Fruit fly (Drosophila melanogaster) whole organism, pupa: ENCODE measurements around the gene Lcp65Ag1.
A peak's percentile ranks its signal among the peaks of the same experiment; 100 is the strongest.

ENCODE experiments used
- CG10348 ChIP-seq: fragments of 200-800 bp; sonication (Bioruptor generic); IDR thresholded peaks from 2 replicates; pipeline ENCODE4 v1.3.6; 2022; ENCODE audit warnings: missing biosample characterization, missing genetic modification characterization
- CG12605 ChIP-seq: fragments of 200-800 bp; sonication (Bioruptor generic); IDR thresholded peaks from 2 replicates; pipeline ENCODE4 v1.3.6; 2022; ENCODE audit warnings: missing biosample characterization, missing genetic modification characterization
- CG13204 ChIP-seq: fragments of 200-800 bp; sonication (Bioruptor generic); optimal IDR thresholded peaks from 2 replicates; lab custom pipeline; 2018; ENCODE audit warnings: missing biosample characterization, mild to moderate bottlenecking, missing genetic modification characterization, moderate library complexity
- CG14655 ChIP-seq: fragments of 200-800 bp; sonication (Bioruptor generic); optimal IDR thresholded peaks from 3 replicates; lab custom pipeline; 2017; ENCODE audit warnings: mild to moderate bottlenecking, missing biosample characterization, missing genetic modification reagents, missing genetic modification characterization
- CG15710 ChIP-seq: fragments of 200-800 bp; sonication (Bioruptor generic); optimal IDR thresholded peaks from 2 replicates; lab custom pipeline; 2018; ENCODE audit warnings: missing biosample characterization, mild to moderate bottlenecking, missing genetic modification characterization, moderate library complexity
- CG17806 ChIP-seq: fragments of 200-800 bp; sonication (Bioruptor generic); optimal IDR thresholded peaks from 2 replicates; lab custom pipeline; 2018; ENCODE audit warnings: missing biosample characterization, mild to moderate bottlenecking, missing genetic modification characterization, moderate library complexity
- CG32121 ChIP-seq: fragments of 200-800 bp; sonication (Bioruptor generic); IDR thresholded peaks from 2 replicates; pipeline ENCODE4 v1.3.6; 2022; ENCODE audit warnings: missing biosample characterization, missing genetic modification characterization
- CG34367 ChIP-seq: fragments of 200-800 bp; sonication (Bioruptor generic); optimal IDR thresholded peaks from 2 replicates; lab custom pipeline; 2018; ENCODE audit warnings: missing biosample characterization, mild to moderate bottlenecking, missing genetic modification characterization
- CG4496 ChIP-seq: fragments of 200-800 bp; sonication (Bioruptor generic); IDR thresholded peaks from 3 replicates; pipeline ENCODE4 v1.3.6; 2022; ENCODE audit warnings: missing biosample characterization, missing genetic modification characterization
- CG8159 ChIP-seq: fragments of 200-800 bp; sonication (Bioruptor generic); optimal IDR thresholded peaks from 3 replicates; lab custom pipeline; 2018; ENCODE audit warnings: missing biosample characterization, mild to moderate bottlenecking, missing genetic modification characterization, moderate library complexity
- CG8301 ChIP-seq: fragments of 200-800 bp; sonication (Bioruptor generic); optimal IDR thresholded peaks from 2 replicates; lab custom pipeline; 2018; ENCODE audit warnings: missing biosample characterization, mild to moderate bottlenecking, missing genetic modification characterization
- CG9948 ChIP-seq: fragments of 200-800 bp; sonication (Bioruptor generic); optimal IDR thresholded peaks from 2 replicates; lab custom pipeline; 2018; ENCODE audit warnings: missing biosample characterization, mild to moderate bottlenecking, missing genetic modification characterization, moderate library complexity
- D1 ChIP-seq: fragments of 200-800 bp; sonication (Bioruptor generic); optimal IDR thresholded peaks from 2 replicates; lab custom pipeline; 2018; ENCODE audit warnings: missing biosample characterization, mild to moderate bottlenecking, missing genetic modification characterization, moderate library complexity
- EcR ChIP-seq: fragments of 200-800 bp; sonication (Bioruptor generic); optimal IDR thresholded peaks from 3 replicates; lab custom pipeline; 2019; ENCODE audit warnings: missing biosample characterization, missing genetic modification characterization, mild to moderate bottlenecking, moderate library complexity, missing genetic modification reagents
- Ets98B ChIP-seq: fragments of 200-800 bp; sonication (Bioruptor generic); IDR thresholded peaks from 2 replicates; pipeline ENCODE4 v1.3.6; 2022; ENCODE audit warnings: missing biosample characterization, missing genetic modification characterization
- Pif1A ChIP-seq: fragments of 200-800 bp; sonication (Bioruptor generic); optimal IDR thresholded peaks from 3 replicates; lab custom pipeline; 2016; ENCODE audit warnings: missing biosample characterization, missing genetic modification characterization
- Pif1B ChIP-seq: fragments of 200-800 bp; sonication (Bioruptor generic); optimal IDR thresholded peaks from 3 replicates; lab custom pipeline; 2016; ENCODE audit warnings: missing biosample characterization, missing genetic modification characterization
- Snoo ChIP-seq: fragments of 200-800 bp; sonication (Bioruptor generic); optimal IDR thresholded peaks from 3 replicates; lab custom pipeline; 2017; ENCODE audit warnings: missing biosample characterization, mild to moderate bottlenecking, missing genetic modification characterization, inconsistent platforms
- fd96Ca ChIP-seq: fragments of 200-800 bp; sonication (Bioruptor generic); IDR thresholded peaks from 3 replicates; pipeline ENCODE4 v1.3.6; 2022; ENCODE audit warnings: missing biosample characterization, missing genetic modification characterization
- gl ChIP-seq: fragments of 200-800 bp; sonication (Bioruptor generic); optimal IDR thresholded peaks from 2 replicates; lab custom pipeline; 2018; ENCODE audit warnings: missing biosample characterization, mild to moderate bottlenecking, missing genetic modification characterization
- rn ChIP-seq: fragments of 200-800 bp; sonication (Bioruptor generic); IDR thresholded peaks from 2 replicates; pipeline ENCODE4 v1.3.6; 2022; ENCODE audit warnings: missing biosample characterization, missing genetic modification characterization

The Lcp65Ag1 gene

dm6 chr3L:6103658-6104057 lies 31.4 kb downstream of the Lcp65Ag1 start:
- TF ChIP-seq fd96Ca (GFP tag; lab: Robert Waterston, UW) (no peak), D1 (tag; lab: Kevin White, UChicago) (no peak), CG14655 (GFP tag; lab: Kevin White, UChicago) (no peak)

DNA sequence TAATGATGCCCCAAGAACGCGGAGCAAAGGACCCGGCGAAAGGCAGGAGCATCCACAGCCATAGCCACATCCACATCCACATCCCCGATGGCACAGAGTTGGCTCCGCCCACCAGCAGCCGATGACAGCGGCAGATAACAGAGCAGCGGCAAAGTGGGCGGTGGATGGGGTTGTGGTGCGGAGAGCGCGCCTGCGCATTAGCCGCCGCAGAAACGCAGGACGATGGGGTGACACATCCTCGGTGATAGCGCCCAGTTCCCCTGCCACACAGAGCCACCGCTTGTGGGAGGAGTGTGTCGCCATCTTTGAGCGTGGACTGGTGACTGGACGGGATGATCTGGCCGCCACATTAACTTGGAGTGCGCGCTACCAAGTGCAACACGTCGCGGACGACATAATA lies 37.8 kb downstream of the Lcp65Ag1 start, which contains the start of gene Ets65A:
Gene Ets65A, plus strand, starts transcription at position 348 of the 400 bp plus-strand sequence.
- TF ChIP-seq CG15710 (no peak), CG12605 (no peak), rn (GFP tag; lab: Robert Waterston, UW) (no peak), gl (no peak), Ets98B (GFP tag; lab: Robert Waterston, UW) (no peak), D1 (tag; lab: Kevin White, UChicago) (no peak), CG9948 (no peak), CG13204 (GFP tag; lab: Kevin White, UChicago) (no peak), CG32121 (GFP tag; lab: Robert Waterston, UW) (no peak), CG17806 (tag; lab: Kevin White, UChicago) (no peak), Pif1A (GFP tag; lab: Kevin White, UChicago) (no peak), EcR (GFP tag; lab: Kevin White, UChicago) (no peak), CG14655 (GFP tag; lab: Kevin White, UChicago) (no peak), CG8301 (tag; lab: Kevin White, UChicago) (no peak), fd96Ca (GFP tag; lab: Robert Waterston, UW) (no peak)

DNA sequence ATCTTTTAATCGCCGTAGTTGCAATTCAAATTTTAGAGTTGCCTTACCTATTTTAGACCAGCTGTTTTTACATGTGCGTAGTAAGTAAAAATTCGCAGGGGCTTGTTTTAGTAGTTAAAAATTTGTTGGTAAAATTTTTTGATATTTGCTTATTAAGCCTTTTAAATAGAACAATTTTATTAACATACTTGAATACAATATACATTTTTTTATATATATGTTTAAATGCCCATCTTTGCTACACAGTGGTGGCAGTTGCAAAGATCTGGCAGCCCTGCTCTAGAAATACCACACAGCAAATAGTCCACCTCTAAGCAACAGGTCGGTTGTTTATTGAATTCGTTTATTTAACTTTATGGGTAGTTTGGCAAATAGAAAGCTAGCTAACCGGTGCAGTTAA lies 40.4 kb downstream of the Lcp65Ag1 start, which contains the start of the genes CG10467 and loj:
Gene CG10467, minus strand, starts transcription at position 51 of the 400 bp plus-strand sequence.
Gene loj, plus strand, starts transcription at position 291 of the 400 bp plus-strand sequence.
- peak; percentile 87 for TF ChIP-seq CG10348 (GFP tag; lab: Robert Waterston, UW)
- peak; percentile 94 for TF ChIP-seq CG9948
- TF ChIP-seq CG12605, result peak; percentile 81
- TF ChIP-seq CG32121 (GFP tag; lab: Robert Waterston, UW), result peak; percentile 86
- TF ChIP-seq CG13204 (GFP tag; lab: Kevin White, UChicago), result no peak
- TF ChIP-seq CG34367 (tag; lab: Kevin White, UChicago), result peak; percentile 85
- TF ChIP-seq D1 (tag; lab: Kevin White, UChicago), result peak; percentile 78
- TF ChIP-seq CG4496 (GFP tag; lab: Robert Waterston, UW), result peak; percentile 96
- peak; percentile 87 for TF ChIP-seq fd96Ca (GFP tag; lab: Robert Waterston, UW)
- peak; percentile 72 for TF ChIP-seq Pif1B (GFP tag; lab: Kevin White, UChicago)
- peak; percentile 74 for TF ChIP-seq Pif1A (GFP tag; lab: Kevin White, UChicago)
- TF ChIP-seq CG8301 (tag; lab: Kevin White, UChicago), result peak; percentile 82
- TF ChIP-seq Ets98B (GFP tag; lab: Robert Waterston, UW), result peak; percentile 88
- peak; percentile 94 for TF ChIP-seq CG17806 (tag; lab: Kevin White, UChicago)
- peak; percentile 88 for TF ChIP-seq CG14655 (GFP tag; lab: Kevin White, UChicago)
- peak; percentile 88 for TF ChIP-seq CG15710
- TF ChIP-seq EcR (GFP tag; lab: Kevin White, UChicago), result no peak
- TF ChIP-seq gl, result peak; percentile 37
- peak; percentile 95 for TF ChIP-seq rn (GFP tag; lab: Robert Waterston, UW)
- TF ChIP-seq Snoo, result peak; percentile 86
- peak; percentile 91 for TF ChIP-seq CG8159 (tag; lab: Kevin White, UChicago)
- TF ChIP-seq, all 21 proteins: peak for 19

DNA sequence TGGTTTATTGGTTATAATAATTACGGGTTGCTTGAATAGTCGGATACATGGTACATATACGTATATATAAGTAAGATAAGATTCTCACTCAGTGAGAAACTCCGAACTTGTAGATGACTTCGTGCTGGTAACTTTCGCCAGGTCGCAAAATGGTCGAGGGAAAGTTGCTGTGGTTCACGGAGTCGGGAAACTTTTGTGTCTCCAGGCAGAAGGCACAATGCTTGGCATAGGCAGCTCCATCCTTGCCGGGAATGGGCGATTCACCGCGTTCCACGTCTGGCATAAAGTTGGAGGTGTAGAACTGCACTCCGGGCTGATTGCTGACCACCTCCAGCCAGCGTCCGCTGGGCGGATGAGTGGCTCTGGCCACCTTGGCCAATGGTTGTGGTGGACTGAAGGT lies 41.9 kb downstream of the Lcp65Ag1 start, which contains the start of gene CG10469:
Gene CG10469, minus strand, starts transcription at position 101 of the 400 bp plus-strand sequence.
- TF ChIP-seq CG13204 (GFP tag; lab: Kevin White, UChicago), result no peak
- TF ChIP-seq EcR (GFP tag; lab: Kevin White, UChicago), result no peak
- no peak for TF ChIP-seq CG10348 (GFP tag; lab: Robert Waterston, UW)
- TF ChIP-seq CG4496 (GFP tag; lab: Robert Waterston, UW), result no peak
- TF ChIP-seq CG12605, result no peak
- no peak for TF ChIP-seq Pif1A (GFP tag; lab: Kevin White, UChicago)
- TF ChIP-seq CG8301 (tag; lab: Kevin White, UChicago), result no peak
- no peak for TF ChIP-seq Pif1B (GFP tag; lab: Kevin White, UChicago)
- TF ChIP-seq, all 21 proteins: peak for 0

dm6 chr3L:6085988-6086387 lies 49.1 kb downstream of the Lcp65Ag1 start:
- TF ChIP-seq D1 (tag; lab: Kevin White, UChicago) (no peak), CG12605 (0 out of 2 replicates have a peak, but pooled peaks have one; percentile 24), CG4496 (GFP tag; lab: Robert Waterston, UW) (peak; percentile 44; the same call in 1 of the 3 replicates), CG10348 (GFP tag; lab: Robert Waterston, UW) (0 out of 2 replicates have a peak, but pooled peaks have one; percentile 26), CG14655 (GFP tag; lab: Kevin White, UChicago) (no peak), Ets98B (GFP tag; lab: Robert Waterston, UW) (0 out of 2 replicates have a peak, but pooled peaks have one; percentile 8), CG34367 (tag; lab: Kevin White, UChicago) (no peak), Pif1B (GFP tag; lab: Kevin White, UChicago) (no peak), gl (no peak), CG8301 (tag; lab: Kevin White, UChicago) (no peak)

- TF ChIP-seq CG13204 (GFP tag; lab: Kevin White, UChicago) (peak; percentile 14), CG10348 (GFP tag; lab: Robert Waterston, UW) (no peak), CG4496 (GFP tag; lab: Robert Waterston, UW) (no peak), CG32121 (GFP tag; lab: Robert Waterston, UW) (no peak), Ets98B (GFP tag; lab: Robert Waterston, UW) (no peak), EcR (GFP tag; lab: Kevin White, UChicago) (no peak), CG34367 (tag; lab: Kevin White, UChicago) (peak; percentile 61), Pif1B (GFP tag; lab: Kevin White, UChicago) (peak; percentile 74), gl (no peak), Pif1A (GFP tag; lab: Kevin White, UChicago) (peak; percentile 57), CG8159 (tag; lab: Kevin White, UChicago) (peak; percentile 67), CG12605 (no peak), D1 (tag; lab: Kevin White, UChicago) (peak; percentile 34), fd96Ca (GFP tag; lab: Robert Waterston, UW) (no peak), Snoo (no peak), CG17806 (tag; lab: Kevin White, UChicago) (peak; percentile 31), rn (GFP tag; lab: Robert Waterston, UW) (no peak), CG15710 (peak; percentile 70), CG14655 (GFP tag; lab: Kevin White, UChicago) (peak; percentile 40), CG9948 (peak; percentile 55)
These were observed 49.9 kb downstream of the Lcp65Ag1 start for dm6 chr3L:6085157-6085556.
